Worm (Caenorhabditis elegans) whole organism, L4/young adult: Measurements from ENCODE around the gene F58G6.7.

Experiments
- W03F9.2 ChIP-seq: fragments of 150-350 bp; optimal IDR thresholded peaks from 2 replicates; lab custom pipeline; 2014; ENCODE audit warnings: missing biosample characterization, missing genetic modification characterization
- dao-5 ChIP-seq: sonication (generic microtip); optimal IDR thresholded peaks from 2 replicates; lab custom pipeline; 2016; ENCODE audit warnings: missing genotype, missing genetic modification characterization, moderate library complexity, missing compliant biosample characterization
- him-1 ChIP-seq: sonication (generic microtip); optimal IDR thresholded peaks from 2 replicates; lab custom pipeline; 2016; ENCODE audit warnings: missing genotype, missing genetic modification reagents, missing genetic modification characterization, missing compliant biosample characterization

DNA sequence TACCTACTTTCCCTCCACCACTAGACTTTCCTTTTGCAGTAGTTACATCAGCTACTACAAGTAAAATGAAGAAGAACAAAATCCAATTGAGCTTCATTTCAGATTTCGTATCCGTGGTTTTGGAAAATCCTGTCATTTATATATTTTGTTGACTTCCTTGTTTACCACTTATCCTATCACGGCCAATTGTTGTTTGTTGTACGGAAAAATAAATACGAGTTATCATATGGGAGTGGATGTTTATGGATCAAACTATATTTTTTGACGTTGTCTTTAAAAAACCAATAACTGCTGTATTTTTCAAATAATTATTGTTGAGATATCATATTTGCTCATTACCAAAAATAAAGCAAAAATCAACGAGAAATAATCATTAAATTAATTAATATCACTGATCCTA lies 30.8 kb upstream of the F58G6.7 start, which contains the start of gene W09C2.9:
- no peak for TF ChIP-seq him-1 (tag; lab: Kevin White, UChicago)
- no peak for TF ChIP-seq dao-5 (tag; lab: Kevin White, UChicago)
- TF ChIP-seq W03F9.2: no peak
